Fruit fly (Drosophila melanogaster): Measurements from ENCODE around the gene Chsy.
A peak's percentile ranks its signal among the peaks of the same experiment; 100 is the strongest.

Chsy gene

dm6 chrX:15549055-15549454 lies 44.3 kb downstream of the Chsy start (continued):
- TF ChIP-seq CG3065 (GFP tag; optimal IDR thresholded peaks at IDR 0.05) (no peak), CG9215 (GFP tag; IDR thresholded peaks at IDR 0.05) (peak; percentile 94), CG6654 (GFP tag; optimal IDR thresholded peaks at IDR 0.05) (no peak), CG14441 (GFP tag; IDR thresholded peaks at IDR 0.05) (peak; percentile 78), CG12391 (tag; optimal IDR thresholded peaks at IDR 0.05) (peak; percentile 74), NfI (GFP tag; optimal IDR thresholded peaks at IDR 0.05) (peak; percentile 78), Opbp (GFP tag; IDR thresholded peaks at IDR 0.05; ENCODE audit: partially characterized antibody) (no peak), CG4328 (GFP tag; optimal IDR thresholded peaks at IDR 0.05) (peak; percentile 23), CG31224 (GFP tag; IDR thresholded peaks at IDR 0.05) (peak; percentile 74), ftz-f1 (GFP tag; optimal IDR thresholded peaks at IDR 0.05) (no peak), Bdp1 (GFP tag; optimal IDR thresholded peaks at IDR 0.05) (peak; percentile 13), CG15073 (GFP tag; optimal IDR thresholded peaks at IDR 0.05) (no peak), NK7.1 (GFP tag; optimal IDR thresholded peaks at IDR 0.05) (peak; percentile 47), Kr (GFP tag; optimal IDR thresholded peaks at IDR 0.05) (no peak), CG13424 (tag; optimal IDR thresholded peaks at IDR 0.05) (peak; percentile 88), Mrtf (GFP tag; IDR thresholded peaks at IDR 0.05) (peak; percentile 64; the same call in 1 of the 3 replicates), CG10431 (GFP tag; optimal IDR thresholded peaks at IDR 0.05) (no peak), lmd (GFP tag; IDR thresholded peaks at IDR 0.05) (peak; percentile 85), CG9727 (GFP tag; optimal IDR thresholded peaks at IDR 0.05) (peak; percentile 74), toy (GFP tag; IDR thresholded peaks at IDR 0.05) (peak; percentile 23; the same call in 1 of the 2 replicates), peb (GFP tag; IDR thresholded peaks at IDR 0.05) (peak; percentile 32; the same call in 1 of the 2 replicates), CG43689 (GFP tag; IDR thresholded peaks at IDR 0.05) (peak; percentile 39; the same call in 1 of the 2 replicates), sqz (GFP tag; optimal IDR thresholded peaks at IDR 0.05) (peak; percentile 48), H15 (GFP tag; IDR thresholded peaks at IDR 0.05) (peak; percentile 54; the same call in 1 of the 3 replicates), CG15479 (GFP tag; optimal IDR thresholded peaks at IDR 0.05) (no peak), Lhr (GFP tag; optimal IDR thresholded peaks at IDR 0.05) (peak; percentile 23), mld (GFP tag; IDR thresholded peaks at IDR 0.05; ENCODE audit: partially characterized antibody) (no peak), CG11504 (tag; optimal IDR thresholded peaks at IDR 0.05) (peak; percentile 88), HLH3B (GFP tag; IDR thresholded peaks at IDR 0.05) (peak; percentile 71), CG11093 (GFP tag; IDR thresholded peaks at IDR 0.05) (peak; percentile 70; the same call in 2 of the 3 replicates), prd (optimal IDR thresholded peaks at IDR 0.05) (no peak), prd (GFP tag; IDR thresholded peaks at IDR 0.05) (peak; percentile 80), CG4730 (GFP tag; IDR thresholded peaks at IDR 0.05) (peak; percentile 24; the same call in 1 of the 2 replicates), CG7556 (GFP tag; optimal IDR thresholded peaks at IDR 0.05) (peak; percentile 79), Dip2 (GFP tag; IDR thresholded peaks at IDR 0.05) (no peak), Rfx (GFP tag; IDR thresholded peaks at IDR 0.05) (peak; percentile 86), bigmax (GFP tag; optimal IDR thresholded peaks at IDR 0.05) (no peak), CG2678 (tag; optimal IDR thresholded peaks at IDR 0.05) (peak; percentile 89), BEAF-32 (GFP tag; optimal IDR thresholded peaks at IDR 0.05) (no peak), ERR (GFP tag; optimal IDR thresholded peaks at IDR 0.05) (peak; percentile 6), PHDP (tag; optimal IDR thresholded peaks at IDR 0.05) (peak; percentile 82), CG7928 (GFP tag; optimal IDR thresholded peaks at IDR 0.05) (peak; percentile 48), D19A (tag; optimal IDR thresholded peaks at IDR 0.05) (peak; percentile 67), zf30C (GFP tag; optimal IDR thresholded peaks at IDR 0.05) (peak; percentile 18), gcm2 (GFP tag; optimal IDR thresholded peaks at IDR 0.05) (peak; percentile 50), jing (GFP tag; optimal IDR thresholded peaks at IDR 0.05) (peak; percentile 3), Side (GFP tag; optimal IDR thresholded peaks at IDR 0.05) (peak; percentile 64), Bgb (GFP tag; IDR thresholded peaks at IDR 0.05; ENCODE audit: partially characterized antibody) (no peak), ara (GFP tag; IDR thresholded peaks at IDR 0.05) (no peak), CG10321 (GFP tag; IDR thresholded peaks at IDR 0.05) (no peak), corto (GFP tag; optimal IDR thresholded peaks at IDR 0.05) (no peak)

All from whole organism, embryonic.